Worm (Caenorhabditis elegans) whole organism, late embryonic: Measurements from ENCODE around the gene C06B8.7.

Experiments
- C08G9.2 ChIP-seq: sonication (generic microtip); optimal IDR thresholded peaks from 2 replicates; lab custom pipeline; 2016; ENCODE audit warnings: mild to moderate bottlenecking, missing genetic modification characterization, moderate library complexity, missing compliant biosample characterization
- T23F11.4 ChIP-seq: fragments of 200-800 bp; sonication (Bioruptor generic); optimal IDR thresholded peaks from 2 replicates; lab custom pipeline; 2018; ENCODE audit warnings: mild to moderate bottlenecking, missing genetic modification characterization, missing compliant biosample characterization
- Y22D7AL.16 ChIP-seq: sonication (generic microtip); optimal IDR thresholded peaks from 2 replicates; lab custom pipeline; 2016; ENCODE audit warnings: missing genetic modification characterization, missing compliant biosample characterization
- ahr-1 ChIP-seq: sonication (generic microtip); optimal IDR thresholded peaks from 2 replicates; lab custom pipeline; 2016; ENCODE audit warnings: missing genetic modification characterization, missing compliant biosample characterization
- ama-1 ChIP-seq: fragments of 150-350 bp; optimal IDR thresholded peaks from 2 replicates; lab custom pipeline; 2014
- ceh-14 ChIP-seq: sonication (generic microtip); optimal IDR thresholded peaks from 2 replicates; lab custom pipeline; 2016; ENCODE audit warnings: missing genotype, missing genetic modification characterization, missing compliant biosample characterization
- ceh-18 ChIP-seq: sonication (generic microtip); optimal IDR thresholded peaks from 2 replicates; lab custom pipeline; 2016; ENCODE audit warnings: missing genetic modification characterization, missing compliant biosample characterization
- ceh-19 ChIP-seq: fragments of 200-800 bp; sonication (Bioruptor generic); optimal IDR thresholded peaks from 2 replicates; lab custom pipeline; 2018; ENCODE audit warnings: mild to moderate bottlenecking, missing genetic modification characterization, missing compliant biosample characterization
- ceh-2 ChIP-seq: sonication (generic microtip); optimal IDR thresholded peaks from 2 replicates; lab custom pipeline; 2016; ENCODE audit warnings: missing genotype, missing genetic modification characterization, missing compliant biosample characterization
- ceh-24 ChIP-seq: sonication (generic microtip); optimal IDR thresholded peaks from 2 replicates; lab custom pipeline; 2016; ENCODE audit warnings: mild to moderate bottlenecking, missing genetic modification characterization, missing compliant biosample characterization
- ceh-30 ChIP-seq: fragments of 150-350 bp; optimal IDR thresholded peaks from 2 replicates; lab custom pipeline; 2014; ENCODE audit warnings: missing biosample characterization, missing genetic modification characterization
- ceh-31 ChIP-seq: sonication (generic microtip); optimal IDR thresholded peaks from 2 replicates; lab custom pipeline; 2016; ENCODE audit warnings: missing genetic modification characterization, missing compliant biosample characterization
- ceh-48 ChIP-seq: sonication (generic microtip); optimal IDR thresholded peaks from 2 replicates; lab custom pipeline; 2016; ENCODE audit warnings: missing genetic modification characterization, inconsistent platforms, missing compliant biosample characterization
- ceh-6 ChIP-seq: fragments of 200-800 bp; sonication (Bioruptor generic); optimal IDR thresholded peaks from 2 replicates; lab custom pipeline; 2018; ENCODE audit warnings: mild to moderate bottlenecking, missing genetic modification characterization, missing compliant biosample characterization
- ceh-9 ChIP-seq: sonication (generic microtip); optimal IDR thresholded peaks from 2 replicates; lab custom pipeline; 2016; ENCODE audit warnings: mild to moderate bottlenecking, missing genetic modification characterization, inconsistent platforms, missing compliant biosample characterization
- che-1 ChIP-seq: sonication (generic microtip); optimal IDR thresholded peaks from 2 replicates; lab custom pipeline; 2016; ENCODE audit warnings: mild to moderate bottlenecking, missing genetic modification characterization, missing compliant biosample characterization
- dmd-4 ChIP-seq: sonication (generic microtip); optimal IDR thresholded peaks from 2 replicates; lab custom pipeline; 2016; ENCODE audit warnings: borderline replicate concordance, missing genetic modification characterization, missing compliant biosample characterization
- dve-1 ChIP-seq: sonication (generic microtip); optimal IDR thresholded peaks from 2 replicates; lab custom pipeline; 2017; ENCODE audit warnings: antibody characterized with exemption, mild to moderate bottlenecking, missing genetic modification characterization, missing compliant biosample characterization
- elt-2 ChIP-seq: sonication (generic microtip); optimal IDR thresholded peaks from 2 replicates; lab custom pipeline; 2016; ENCODE audit warnings: missing genetic modification reagents, missing genetic modification characterization, missing compliant biosample characterization
- elt-4 ChIP-seq: sonication (generic microtip); optimal IDR thresholded peaks from 2 replicates; lab custom pipeline; 2016; ENCODE audit warnings: missing genetic modification characterization, missing compliant biosample characterization
- ets-4 ChIP-seq: sonication (generic microtip); optimal IDR thresholded peaks from 2 replicates; lab custom pipeline; 2016; ENCODE audit warnings: missing genetic modification characterization, missing compliant biosample characterization
- eyg-1 ChIP-seq: sonication (generic microtip); optimal IDR thresholded peaks from 2 replicates; lab custom pipeline; 2016; ENCODE audit warnings: missing genotype, missing genetic modification characterization, missing compliant biosample characterization
- fax-1 ChIP-seq: sonication (generic microtip); optimal IDR thresholded peaks from 2 replicates; lab custom pipeline; 2016; ENCODE audit warnings: missing genotype, missing genetic modification characterization, missing compliant biosample characterization
- fkh-10 ChIP-seq: fragments of 150-350 bp; optimal IDR thresholded peaks from 2 replicates; lab custom pipeline; 2014; ENCODE audit warnings: missing biosample characterization, missing genetic modification reagents, missing genetic modification characterization
- fkh-6 ChIP-seq: sonication (generic microtip); optimal IDR thresholded peaks from 2 replicates; lab custom pipeline; 2016; ENCODE audit warnings: missing genetic modification characterization, missing compliant biosample characterization
- hlh-13 ChIP-seq: fragments of 200-800 bp; sonication (Bioruptor generic); optimal IDR thresholded peaks from 2 replicates; lab custom pipeline; 2018; ENCODE audit warnings: mild to moderate bottlenecking, missing genetic modification characterization, missing compliant biosample characterization
- hlh-15 ChIP-seq: sonication (generic microtip); optimal IDR thresholded peaks from 2 replicates; lab custom pipeline; 2016; ENCODE audit warnings: missing genetic modification characterization, missing compliant biosample characterization
- hlh-30 ChIP-seq: sonication (generic microtip); optimal IDR thresholded peaks from 2 replicates; lab custom pipeline; 2017; ENCODE audit warnings: antibody characterized with exemption, missing genetic modification characterization, missing compliant biosample characterization; ENCODE audit not compliant: insufficient read depth
- hlh-6 ChIP-seq: sonication (generic microtip); optimal IDR thresholded peaks from 2 replicates; lab custom pipeline; 2016; ENCODE audit warnings: missing genotype, missing genetic modification characterization, missing compliant biosample characterization
- hlh-8 ChIP-seq: sonication (generic microtip); optimal IDR thresholded peaks from 2 replicates; lab custom pipeline; 2016; ENCODE audit warnings: missing genotype, missing genetic modification characterization, missing compliant biosample characterization
- lim-6 ChIP-seq: sonication (generic microtip); optimal IDR thresholded peaks from 2 replicates; lab custom pipeline; 2016; ENCODE audit warnings: missing genetic modification characterization, missing compliant biosample characterization
- lin-11 ChIP-seq: fragments of 200-800 bp; sonication (Bioruptor generic); optimal IDR thresholded peaks from 2 replicates; lab custom pipeline; 2018; ENCODE audit warnings: mild to moderate bottlenecking, missing genetic modification characterization, missing compliant biosample characterization
- mec-3 ChIP-seq: sonication (generic microtip); optimal IDR thresholded peaks from 2 replicates; lab custom pipeline; 2016; ENCODE audit warnings: borderline replicate concordance, missing genetic modification characterization, missing compliant biosample characterization
- nfya-1 ChIP-seq: sonication (generic microtip); optimal IDR thresholded peaks from 2 replicates; lab custom pipeline; 2017; ENCODE audit warnings: missing genetic modification characterization, mild to moderate bottlenecking, missing compliant biosample characterization, antibody characterized with exemption, moderate library complexity
- nhr-11 ChIP-seq: fragments of 150-350 bp; optimal IDR thresholded peaks from 2 replicates; lab custom pipeline; 2014; ENCODE audit warnings: missing biosample characterization, missing genetic modification characterization
- nhr-232 ChIP-seq: sonication (generic microtip); optimal IDR thresholded peaks from 2 replicates; lab custom pipeline; 2016; ENCODE audit warnings: missing genetic modification characterization, missing compliant biosample characterization
- odd-2 ChIP-seq: sonication (generic microtip); optimal IDR thresholded peaks from 2 replicates; lab custom pipeline; 2017; ENCODE audit warnings: antibody characterized with exemption, mild to moderate bottlenecking, missing genetic modification characterization, missing compliant biosample characterization
- pag-3 ChIP-seq: sonication (generic microtip); optimal IDR thresholded peaks from 2 replicates; lab custom pipeline; 2016; ENCODE audit warnings: missing compliant biosample characterization, missing genetic modification characterization, borderline replicate concordance
- pat-9 ChIP-seq: fragments of 200-800 bp; sonication (Bioruptor generic); optimal IDR thresholded peaks from 2 replicates; lab custom pipeline; 2018; ENCODE audit warnings: mild to moderate bottlenecking, missing genetic modification characterization, moderate library complexity, missing compliant biosample characterization
- pax-1 ChIP-seq: fragments of 150-350 bp; optimal IDR thresholded peaks from 2 replicates; lab custom pipeline; 2014; ENCODE audit warnings: missing biosample characterization, missing genetic modification characterization
- pha-2 ChIP-seq: sonication (generic microtip); optimal IDR thresholded peaks from 2 replicates; lab custom pipeline; 2017; ENCODE audit warnings: mild to moderate bottlenecking, missing genetic modification characterization, missing compliant biosample characterization
- pha-4 ChIP-seq: fragments of 150-350 bp; optimal IDR thresholded peaks from 2 replicates; lab custom pipeline; 2018; ENCODE audit warnings: missing biosample characterization, missing genetic modification reagents, missing genetic modification characterization
- pqm-1 ChIP-seq: sonication (generic microtip); optimal IDR thresholded peaks from 2 replicates; lab custom pipeline; 2016; ENCODE audit warnings: missing genetic modification characterization, missing compliant biosample characterization
- pros-1 ChIP-seq: fragments of 150-350 bp; optimal IDR thresholded peaks from 2 replicates; lab custom pipeline; 2014; ENCODE audit warnings: missing biosample characterization, missing genetic modification reagents, missing genetic modification characterization
- ref-2 ChIP-seq: sonication (generic microtip); optimal IDR thresholded peaks from 2 replicates; lab custom pipeline; 2016; ENCODE audit warnings: missing genetic modification characterization, missing compliant biosample characterization
- rnt-1 ChIP-seq: sonication (generic microtip); optimal IDR thresholded peaks from 2 replicates; lab custom pipeline; 2016; ENCODE audit warnings: missing genetic modification characterization, missing compliant biosample characterization
- sox-2 ChIP-seq: fragments of 200-800 bp; sonication (Bioruptor generic); IDR thresholded peaks from 2 replicates; pipeline ENCODE4 v1.3.6; 2022; ENCODE audit warnings: missing genetic modification reagents, missing genetic modification characterization, missing compliant biosample characterization
- syd-9 ChIP-seq: sonication (generic microtip); optimal IDR thresholded peaks from 2 replicates; lab custom pipeline; 2016; ENCODE audit warnings: mild to moderate bottlenecking, missing genetic modification characterization, moderate library complexity, missing compliant biosample characterization
- tbx-2 ChIP-seq: sonication (generic microtip); optimal IDR thresholded peaks from 2 replicates; lab custom pipeline; 2016; ENCODE audit warnings: missing genetic modification characterization, missing compliant biosample characterization
- tbx-7 ChIP-seq: sonication (generic microtip); optimal IDR thresholded peaks from 2 replicates; lab custom pipeline; 2016; ENCODE audit warnings: missing genotype, missing genetic modification characterization, missing compliant biosample characterization
- ttx-3 ChIP-seq: sonication (generic microtip); optimal IDR thresholded peaks from 2 replicates; lab custom pipeline; 2016; ENCODE audit warnings: missing genetic modification reagents, missing genetic modification characterization, missing compliant biosample characterization
- unc-55 ChIP-seq: sonication (generic microtip); optimal IDR thresholded peaks from 2 replicates; lab custom pipeline; 2017; ENCODE audit warnings: missing biosample characterization, missing genetic modification reagents, missing genetic modification characterization
- unc-86 ChIP-seq: sonication (generic microtip); optimal IDR thresholded peaks from 2 replicates; lab custom pipeline; 2016; ENCODE audit warnings: missing genetic modification characterization, missing compliant biosample characterization
- zip-5 ChIP-seq: sonication (generic microtip); optimal IDR thresholded peaks from 2 replicates; lab custom pipeline; 2016; ENCODE audit warnings: missing genetic modification characterization, missing compliant biosample characterization
- ztf-16 ChIP-seq: sonication (generic microtip); optimal IDR thresholded peaks from 2 replicates; lab custom pipeline; 2017; ENCODE audit warnings: missing genetic modification characterization, missing compliant biosample characterization

Gene C06B8.7

DNA sequence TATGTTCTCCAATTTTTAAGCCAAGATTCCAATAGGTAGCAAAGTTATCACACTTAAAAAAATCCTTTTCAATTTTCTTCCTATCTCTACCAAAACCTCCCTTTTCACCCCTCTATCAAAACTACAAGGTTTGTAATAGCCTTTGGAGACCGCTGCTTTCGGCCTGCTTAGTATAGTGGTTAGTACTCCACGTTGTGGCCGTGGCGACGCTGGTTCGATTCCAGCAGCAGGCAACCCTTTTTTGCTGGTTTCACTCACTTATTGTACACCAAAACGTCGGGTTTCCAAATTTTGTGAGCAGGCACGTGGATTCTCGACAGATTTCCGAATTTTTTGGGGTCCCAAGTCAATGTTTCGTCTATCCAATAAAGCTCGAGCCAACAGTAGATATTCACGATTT is 55.3 kb downstream of the C06B8.7 start:
- TF ChIP-seq hlh-15 (tag; lab: Kevin White, UChicago) = peak; percentile 15
- no peak for TF ChIP-seq tbx-7 (tag; lab: Kevin White, UChicago)
- TF ChIP-seq dmd-4 = no peak
- peak; percentile 12 for TF ChIP-seq ceh-6 (GFP tag; lab: Kevin White, UChicago)
- TF ChIP-seq ceh-31 = no peak
- peak; percentile 1 for TF ChIP-seq dve-1
- TF ChIP-seq ahr-1 (tag; lab: Kevin White, UChicago) = no peak
- TF ChIP-seq C08G9.2 (tag; lab: Kevin White, UChicago) = peak; percentile 25
- no peak for TF ChIP-seq eyg-1 (tag; lab: Kevin White, UChicago)
- TF ChIP-seq ama-1 (lab: Kevin White, UChicago) = no peak
- no peak for TF ChIP-seq ceh-9 (tag; lab: Kevin White, UChicago)
- no peak for TF ChIP-seq pag-3 (tag; lab: Kevin White, UChicago)
- TF ChIP-seq unc-55 = no peak
- no peak for TF ChIP-seq ztf-16
- no peak for TF ChIP-seq unc-86
- TF ChIP-seq rnt-1 (tag; lab: Kevin White, UChicago) = peak; percentile 13
- no peak for TF ChIP-seq pha-2 (tag; lab: Kevin White, UChicago)
- no peak for TF ChIP-seq odd-2 (tag; lab: Kevin White, UChicago)
- TF ChIP-seq fax-1 = no peak
- TF ChIP-seq Y22D7AL.16 = peak; percentile 22
- TF ChIP-seq ceh-14 (tag; lab: Kevin White, UChicago) = no peak
- TF ChIP-seq ceh-2 (tag; lab: Kevin White, UChicago) = no peak
- no peak for TF ChIP-seq nhr-11 (tag; lab: Kevin White, UChicago)
- TF ChIP-seq nhr-232 (tag; lab: Kevin White, UChicago) = peak; percentile 43
- TF ChIP-seq ceh-18 (tag; lab: Kevin White, UChicago) = no peak
- no peak for TF ChIP-seq tbx-2
- peak; percentile 71 for TF ChIP-seq hlh-6 (tag; lab: Kevin White, UChicago)
- no peak for TF ChIP-seq hlh-30 (tag; lab: Kevin White, UChicago)
- TF ChIP-seq che-1 (tag; lab: Kevin White, UChicago) = peak; percentile 71
- TF ChIP-seq sox-2 (GFP tag; lab: Robert Waterston, UW) = no peak
- no peak for TF ChIP-seq fkh-6 (tag; lab: Kevin White, UChicago)
- no peak for TF ChIP-seq ref-2 (tag; lab: Kevin White, UChicago)
- peak; percentile 15 for TF ChIP-seq lin-11 (tag; lab: Kevin White, UChicago)
- TF ChIP-seq zip-5 (tag; lab: Kevin White, UChicago) = no peak
- TF ChIP-seq nfya-1 (tag; lab: Kevin White, UChicago) = no peak
- TF ChIP-seq ceh-48 (tag; lab: Kevin White, UChicago) = no peak
- TF ChIP-seq pha-4 (tag; lab: Kevin White, UChicago) = no peak
- peak; percentile 25 for TF ChIP-seq ceh-19 (GFP tag; lab: Kevin White, UChicago)
- no peak for TF ChIP-seq lim-6
- no peak for TF ChIP-seq hlh-8 (tag; lab: Kevin White, UChicago)
- TF ChIP-seq ets-4 (tag; lab: Kevin White, UChicago) = no peak
- TF ChIP-seq T23F11.4 (GFP tag; lab: Kevin White, UChicago) = no peak
- no peak for TF ChIP-seq elt-4 (tag; lab: Kevin White, UChicago)
- peak; percentile 23 for TF ChIP-seq ttx-3 (tag; lab: Kevin White, UChicago)
- TF ChIP-seq elt-2 (tag; lab: Kevin White, UChicago) = peak; percentile 48
- no peak for TF ChIP-seq ceh-30
- no peak for TF ChIP-seq pros-1 (tag; lab: Kevin White, UChicago)
- no peak for TF ChIP-seq ceh-24
- TF ChIP-seq pax-1 = no peak
- no peak for TF ChIP-seq mec-3 (tag; lab: Kevin White, UChicago)
- TF ChIP-seq syd-9 (tag; lab: Kevin White, UChicago) = peak; percentile 23
- no peak for TF ChIP-seq pqm-1 (tag; lab: Kevin White, UChicago)
- peak; percentile 27 for TF ChIP-seq pat-9 (tag; lab: Kevin White, UChicago)
- no peak for TF ChIP-seq fkh-10
- no peak for TF ChIP-seq hlh-13
